Worm (Caenorhabditis elegans) whole organism, midembryonic: ENCODE measurements around the gene B0250.7.

Source experiments
- T22C8.4 ChIP-seq: fragments of 200-800 bp; sonication (Bioruptor generic); IDR thresholded peaks from 2 replicates; pipeline ENCODE4 v1.3.6; 2022; ENCODE audit warnings: missing genetic modification characterization, missing compliant biosample characterization
- cog-1 ChIP-seq: sonication (generic microtip); optimal IDR thresholded peaks from 2 replicates; lab custom pipeline; 2016; ENCODE audit warnings: missing genetic modification characterization, missing compliant biosample characterization
- flt-1 ChIP-seq: fragments of 200-800 bp; sonication (Bioruptor generic); IDR thresholded peaks from 2 replicates; pipeline ENCODE4 v1.3.6; 2022; ENCODE audit warnings: missing genetic modification characterization, missing compliant biosample characterization
- klf-2 ChIP-seq: fragments of 200-800 bp; sonication (Bioruptor generic); conservative IDR thresholded peaks from 2 replicates; pipeline ENCODE4 v1.3.6; 2022; ENCODE audit warnings: missing genetic modification reagents, missing genetic modification characterization, missing compliant biosample characterization
- med-1 ChIP-seq: sonication (generic microtip); optimal IDR thresholded peaks from 2 replicates; lab custom pipeline; 2017; ENCODE audit warnings: missing genetic modification characterization, mild to moderate bottlenecking, missing compliant biosample characterization, antibody characterized with exemption, missing genetic modification reagents; ENCODE audit not compliant: insufficient read depth
- ref-1 ChIP-seq: fragments of 200-800 bp; sonication (Bioruptor generic); conservative IDR thresholded peaks from 2 replicates; pipeline ENCODE4 v1.3.6; 2022; ENCODE audit warnings: missing genetic modification reagents, missing genetic modification characterization, missing compliant biosample characterization
- tab-1 ChIP-seq: fragments of 200-800 bp; sonication (Bioruptor generic); IDR thresholded peaks from 2 replicates; pipeline ENCODE4 v1.3.6; 2022; ENCODE audit warnings: missing genetic modification characterization, missing compliant biosample characterization
- ztf-23 ChIP-seq: fragments of 200-800 bp; sonication (Bioruptor generic); IDR thresholded peaks from 2 replicates; pipeline ENCODE4 v1.3.6; 2022; ENCODE audit warnings: missing genetic modification reagents, missing genetic modification characterization, missing compliant biosample characterization
- ztf-29 ChIP-seq: fragments of 200-800 bp; sonication (Bioruptor generic); IDR thresholded peaks from 2 replicates; pipeline ENCODE4 v1.3.6; 2022; ENCODE audit warnings: missing genetic modification reagents, missing genetic modification characterization, missing compliant biosample characterization

Gene B0250.7

ce11 chrV:20453084-20453483 lies 22.8 kb downstream of the B0250.7 start, which contains the start of gene F48F5.6:
Gene F48F5.6 (minus strand): TSS chrV:20453184.
- no peak for TF ChIP-seq med-1 (GFP tag; lab: Kevin White, UChicago)
- TF ChIP-seq ref-1 (GFP tag; lab: Robert Waterston, UW) = no peak
- TF ChIP-seq ztf-23 = no peak
- TF ChIP-seq klf-2 (GFP tag; lab: Robert Waterston, UW) = no peak
- no peak for TF ChIP-seq ztf-29
- no peak for TF ChIP-seq T22C8.4
- TF ChIP-seq flt-1 (GFP tag; lab: Robert Waterston, UW) = no peak
- no peak for TF ChIP-seq tab-1 (GFP tag; lab: Robert Waterston, UW)

- TF ChIP-seq ref-1 (GFP tag; lab: Robert Waterston, UW) = no peak
Observed at ce11 chrV:20451793-20452192, 24.1 kb downstream of the B0250.7 start.

- TF ChIP-seq ref-1 (GFP tag; lab: Robert Waterston, UW) (no peak), tab-1 (GFP tag; lab: Robert Waterston, UW) (no peak), flt-1 (GFP tag; lab: Robert Waterston, UW) (no peak), med-1 (GFP tag; lab: Kevin White, UChicago) (no peak), cog-1 (tag; lab: Kevin White, UChicago) (no peak), ztf-23 (no peak), klf-2 (GFP tag; lab: Robert Waterston, UW) (no peak), T22C8.4 (no peak), ztf-29 (no peak)
Observed at ce11 chrV:20445898-20446297, 30.0 kb downstream of the B0250.7 start.

ce11 chrV:20431390-20431789 lies 44.5 kb downstream of the B0250.7 start:
- TF ChIP-seq tab-1 (GFP tag; lab: Robert Waterston, UW) = 0 out of 2 replicates have a peak, but pooled peaks have one; percentile 37

ce11 chrV:20425183-20425400 lies 50.8 kb downstream of the B0250.7 start, which contains the start of the genes fce-2 and F48F5.8:
Gene fce-2 (plus strand): TSS chrV:20425301.
Gene F48F5.8 (plus strand): TSS chrV:20425342.
- TF ChIP-seq klf-2 (GFP tag; lab: Robert Waterston, UW) (no peak), ztf-23 (no peak), med-1 (GFP tag; lab: Kevin White, UChicago) (no peak), tab-1 (GFP tag; lab: Robert Waterston, UW) (no peak), T22C8.4 (no peak), ref-1 (GFP tag; lab: Robert Waterston, UW) (no peak), flt-1 (GFP tag; lab: Robert Waterston, UW) (no peak), cog-1 (tag; lab: Kevin White, UChicago) (no peak), ztf-29 (no peak)

- TF ChIP-seq ztf-23 = 0 out of 2 replicates have a peak, but pooled peaks have one; percentile 36
- no peak for TF ChIP-seq T22C8.4
- no peak for TF ChIP-seq ztf-29
- peak; percentile 45; the same call in 1 of the 2 replicates for TF ChIP-seq flt-1 (GFP tag; lab: Robert Waterston, UW)
- no peak for TF ChIP-seq med-1 (GFP tag; lab: Kevin White, UChicago)
- no peak for TF ChIP-seq ref-1 (GFP tag; lab: Robert Waterston, UW)
- peak; percentile 94 for TF ChIP-seq cog-1 (tag; lab: Kevin White, UChicago)
- TF ChIP-seq tab-1 (GFP tag; lab: Robert Waterston, UW) = no peak
- no peak for TF ChIP-seq klf-2 (GFP tag; lab: Robert Waterston, UW)
Observed at ce11 chrV:20424229-20425182, 51.4 kb downstream of the B0250.7 start.

ce11 chrV:20423428-20423827 lies 52.4 kb downstream of the B0250.7 start:
- no peak for TF ChIP-seq ztf-29
- no peak for TF ChIP-seq flt-1 (GFP tag; lab: Robert Waterston, UW)
- TF ChIP-seq cog-1 (tag; lab: Kevin White, UChicago) = no peak
- TF ChIP-seq klf-2 (GFP tag; lab: Robert Waterston, UW) = no peak
- no peak for TF ChIP-seq T22C8.4
- no peak for TF ChIP-seq ztf-23
- no peak for TF ChIP-seq med-1 (GFP tag; lab: Kevin White, UChicago)
- no peak for TF ChIP-seq tab-1 (GFP tag; lab: Robert Waterston, UW)
- TF ChIP-seq ref-1 (GFP tag; lab: Robert Waterston, UW) = no peak
